Worm (Caenorhabditis elegans) whole organism, L1 larva: ENCODE measurements around the gene riok-3.
A peak's percentile ranks its signal among the peaks of the same experiment; 100 is the strongest.

Experiments used
- C16A3.4 ChIP-seq: fragments of 150-350 bp; optimal IDR thresholded peaks from 2 replicates; lab custom pipeline; 2014; ENCODE audit warnings: missing biosample characterization, missing genetic modification characterization
- aly-2 ChIP-seq: fragments of 150-350 bp; optimal IDR thresholded peaks from 2 replicates; lab custom pipeline; 2014; ENCODE audit warnings: missing biosample characterization, missing genetic modification characterization
- ama-1 ChIP-seq: fragments of 150-350 bp; optimal IDR thresholded peaks from 2 replicates; lab custom pipeline; 2014
- blmp-1 ChIP-seq: fragments of 150-350 bp; optimal IDR thresholded peaks from 2 replicates; lab custom pipeline; 2014; ENCODE audit warnings: missing biosample characterization, missing genetic modification characterization
- ceh-88 ChIP-seq: fragments of 200-800 bp; sonication (Bioruptor generic); IDR thresholded peaks from 2 replicates; pipeline ENCODE4 v1.3.6; 2022; ENCODE audit warnings: missing genetic modification characterization, missing compliant biosample characterization
- fkh-8 ChIP-seq: sonication (generic microtip); optimal IDR thresholded peaks from 2 replicates; lab custom pipeline; 2016; ENCODE audit warnings: mild to moderate bottlenecking, missing genetic modification characterization, missing compliant biosample characterization
- fos-1 ChIP-seq: fragments of 150-350 bp; optimal IDR thresholded peaks from 2 replicates; lab custom pipeline; 2014; ENCODE audit warnings: missing biosample characterization, missing genetic modification characterization
- jun-1 ChIP-seq: fragments of 150-350 bp; optimal IDR thresholded peaks from 2 replicates; lab custom pipeline; 2014; ENCODE audit warnings: missing biosample characterization, missing genetic modification reagents, missing genetic modification characterization
- mab-9 ChIP-seq: fragments of 200-800 bp; sonication (Bioruptor generic); IDR thresholded peaks from 2 replicates; pipeline ENCODE4 v1.3.6; 2022; ENCODE audit warnings: missing genetic modification reagents, missing genetic modification characterization, missing compliant biosample characterization
- nhr-20 ChIP-seq: sonication (generic microtip); optimal IDR thresholded peaks from 2 replicates; lab custom pipeline; 2016; ENCODE audit warnings: mild to moderate bottlenecking, missing genetic modification characterization, missing compliant biosample characterization
- snu-23 ChIP-seq: sonication (generic microtip); optimal IDR thresholded peaks from 2 replicates; lab custom pipeline; 2016; ENCODE audit warnings: missing genetic modification characterization, missing compliant biosample characterization
- tbx-2 ChIP-seq: sonication (generic microtip); optimal IDR thresholded peaks from 2 replicates; lab custom pipeline; 2016; ENCODE audit warnings: missing genetic modification characterization, missing compliant biosample characterization
- zag-1 ChIP-seq: fragments of 150-350 bp; optimal IDR thresholded peaks from 2 replicates; lab custom pipeline; 2014; ENCODE audit warnings: missing biosample characterization, missing genetic modification characterization
- ztf-11 ChIP-seq, 2 experiments: sonication (generic microtip); optimal IDR thresholded peaks; 2 replicates each; lab custom pipeline; 2016 to 2017; ENCODE audit warnings: missing genetic modification characterization in 2 of 2, missing biosample characterization in 1 of 2, missing compliant biosample characterization in 1 of 2

riok-3 gene

DNA sequence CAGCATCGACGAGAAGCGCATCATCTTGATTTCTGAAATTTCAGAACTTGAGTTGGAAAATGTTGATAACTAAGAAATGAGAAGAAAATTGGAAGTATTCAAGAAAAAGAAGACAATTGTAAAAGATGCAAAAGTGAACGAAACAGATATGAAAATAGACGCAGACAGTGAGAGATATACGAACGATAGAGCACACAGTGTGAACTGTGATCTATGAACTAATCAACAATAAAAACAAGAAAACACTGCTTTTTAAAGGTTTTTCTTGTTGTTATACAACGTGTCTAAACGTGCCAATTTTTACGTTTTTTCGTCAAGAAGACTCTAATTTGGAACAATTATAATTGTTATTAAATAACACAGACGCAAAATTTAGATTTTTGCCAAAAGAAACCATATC is 52.0 kb downstream of the riok-3 start, which contains the start of gene ech-6 (continued):
- TF ChIP-seq nhr-20 (peak; percentile 64), C16A3.4 (tag; lab: Kevin White, UChicago) (no peak), zag-1 (tag; lab: Kevin White, UChicago) (no peak), fos-1 (no peak), snu-23 (GFP tag; lab: Kevin White, UChicago) (peak; percentile 72), ceh-88 (GFP tag; lab: Robert Waterston, UW) (no peak), jun-1 (tag; lab: Kevin White, UChicago) (no peak), aly-2 (tag; lab: Kevin White, UChicago) (no peak), ztf-11 (tag; optimal IDR thresholded peaks at IDR 0.05; lab: Kevin White, UChicago) (no peak), tbx-2 (tag; lab: Kevin White, UChicago) (no peak), ama-1 (lab: Kevin White, UChicago) (no peak), mab-9 (GFP tag; lab: Robert Waterston, UW) (no peak), blmp-1 (no peak), fkh-8 (no peak)
